Worm (Caenorhabditis elegans): ENCODE measurements around the gene ttr-50.

The ttr-50 gene

DNA sequence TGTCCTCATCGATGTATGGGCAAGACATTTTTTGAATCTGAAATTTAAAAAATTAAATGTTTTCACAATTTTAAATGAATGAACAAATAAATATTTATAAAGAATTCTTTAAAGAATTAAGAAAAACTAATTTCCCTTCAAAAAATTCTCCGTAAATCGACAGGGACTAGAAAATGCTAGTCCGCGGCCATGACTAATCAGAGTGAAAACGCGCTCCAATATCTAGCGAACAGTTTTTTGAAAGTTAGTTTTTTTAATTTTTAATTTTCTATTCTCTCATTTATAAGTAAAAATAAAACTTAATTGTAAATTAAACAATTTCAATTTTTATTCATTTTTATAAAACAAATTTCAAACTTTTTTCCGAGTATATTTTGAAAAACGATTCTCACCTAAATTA, 48.0 kb downstream of the ttr-50 start (continued):
- peak; percentile 38 for TF ChIP-seq dve-1 (tag; optimal IDR thresholded peaks at IDR 0.05; ENCODE audit: insufficient read depth)
- TF ChIP-seq arid-1 (GFP tag; conservative IDR thresholded peaks at IDR 0.05): no peak
- TF ChIP-seq dmd-8 (GFP tag; IDR thresholded peaks at IDR 0.05): no peak
- no peak for TF ChIP-seq mdl-1 (tag; optimal IDR thresholded peaks at IDR 0.05)
- peak; percentile 52 for TF ChIP-seq unc-130 (GFP tag; optimal IDR thresholded peaks at IDR 0.05)
- no peak for TF ChIP-seq jun-1 (tag; optimal IDR thresholded peaks at IDR 0.05)
- TF ChIP-seq madf-9 (GFP tag; conservative IDR thresholded peaks at IDR 0.05): 0 out of 2 replicates have a peak, but pooled peaks have one; percentile 18
- TF ChIP-seq hif-1 (tag; optimal IDR thresholded peaks at IDR 0.05): peak in 1 of 2 experiments; percentile 64
- peak; percentile 49 for TF ChIP-seq lin-38 (GFP tag; IDR thresholded peaks at IDR 0.05)
- TF ChIP-seq lsy-2 (tag; optimal IDR thresholded peaks at IDR 0.05): peak in 1 of 2 experiments; percentile 69
- TF ChIP-seq ceh-32 (tag; optimal IDR thresholded peaks at IDR 0.05; ENCODE audit: poor library complexity): no peak
- TF ChIP-seq nhr-6 (tag; optimal IDR thresholded peaks at IDR 0.05): peak; percentile 44
- TF ChIP-seq ZK546.5 (tag; optimal IDR thresholded peaks at IDR 0.05): no peak
- TF ChIP-seq lin-39 (tag; optimal IDR thresholded peaks at IDR 0.05): no peak
- no peak for TF ChIP-seq nhr-77 (tag; optimal IDR thresholded peaks at IDR 0.05)

DNA sequence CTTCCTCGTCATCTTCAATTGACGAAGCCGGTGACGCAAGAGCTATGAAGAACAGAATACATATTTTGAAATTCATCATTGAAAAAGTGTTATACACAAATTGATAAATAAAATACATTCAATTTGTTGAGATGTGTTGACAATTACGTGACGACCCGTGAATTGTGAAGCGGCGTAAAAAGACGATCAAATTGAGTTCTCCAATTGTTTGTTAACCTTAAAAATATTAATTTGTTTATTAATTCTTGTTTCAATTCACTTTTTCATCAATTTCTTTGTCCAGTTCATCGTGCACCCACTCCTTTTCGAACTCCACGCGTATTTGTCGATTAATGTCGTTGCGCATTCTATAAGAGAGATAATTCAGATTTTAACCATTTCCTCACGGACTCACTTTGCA, 48.6 kb downstream of the ttr-50 start, which contains the start of gene spe-36:
TSS of gene spe-36 (minus strand) at position 101 of the 400 bp plus-strand sequence.
- TF ChIP-seq tag-97 (GFP tag; IDR thresholded peaks at IDR 0.05) (no peak), ctbp-1 (GFP tag; IDR thresholded peaks at IDR 0.05) (no peak), F26F4.8 (GFP tag; conservative IDR thresholded peaks at IDR 0.05) (no peak)

All from whole organism, L4 larva.